Fruit fly (Drosophila melanogaster): ENCODE results near the gene CG6321.

Gene CG6321

DNA sequence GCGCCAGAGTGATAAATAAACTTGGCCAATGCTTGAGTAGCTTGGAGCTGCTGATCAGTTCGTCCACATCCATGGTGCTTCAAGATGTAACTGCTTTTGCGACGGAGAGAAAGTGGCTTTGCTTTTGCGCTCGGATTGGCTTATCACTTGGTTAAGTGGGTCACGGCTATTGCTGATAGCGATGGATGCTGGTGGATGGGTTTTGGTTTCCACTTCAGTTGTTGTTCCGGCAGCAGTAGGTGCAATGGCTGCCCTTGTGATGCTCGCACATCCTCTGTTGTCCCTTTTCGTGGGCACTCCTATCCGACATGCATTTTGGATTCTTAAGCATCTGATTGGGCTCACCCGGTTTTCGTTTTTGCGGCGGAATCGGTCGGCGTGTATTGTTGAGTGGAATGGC is 33.3 kb upstream of the CG6321 start:
- no peak for TF ChIP-seq usp (GFP tag; optimal IDR thresholded peaks at IDR 0.05)
- TF ChIP-seq br (GFP tag; optimal IDR thresholded peaks at IDR 0.05), result no peak
- TF ChIP-seq CG9705 (GFP tag; optimal IDR thresholded peaks at IDR 0.05), result no peak
- no peak for TF ChIP-seq Hr83 (GFP tag; optimal IDR thresholded peaks at IDR 0.05; ENCODE audit: poor library complexity, severe bottlenecking)
- no peak for TF ChIP-seq Vsx2 (GFP tag; optimal IDR thresholded peaks at IDR 0.05; ENCODE audit: partially characterized antibody)

DNA sequence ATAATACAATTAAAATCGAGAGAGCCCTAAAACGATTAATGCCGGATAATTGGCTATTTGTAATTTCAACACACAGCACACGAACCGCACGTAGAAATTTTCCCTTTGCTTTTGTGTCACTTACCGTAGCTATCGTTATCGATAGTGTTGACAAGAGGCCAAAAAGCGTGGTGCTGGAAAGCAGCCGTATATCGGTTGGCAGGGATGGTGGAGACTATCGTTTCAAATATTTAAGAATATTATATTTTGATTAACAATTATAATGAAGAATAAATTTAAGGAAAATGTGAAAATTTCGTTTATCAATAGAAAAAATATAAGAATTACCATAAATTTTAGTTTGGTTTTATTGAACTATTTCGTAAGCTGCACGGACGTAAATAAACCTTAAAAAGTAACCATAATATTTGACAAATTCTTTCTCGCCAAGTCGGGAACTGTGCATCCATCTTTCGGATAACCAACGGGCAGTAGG is 32.1 kb upstream of the CG6321 start, which contains the start of gene JIL-1:
Gene JIL-1 (minus strand): TSS at position 148 of the 475 bp plus-strand sequence.
- TF ChIP-seq foxo (GFP tag; optimal IDR thresholded peaks at IDR 0.05) (peak in 1 of 2 experiments; percentile 78), CG9705 (GFP tag; optimal IDR thresholded peaks at IDR 0.05) (peak; percentile 29), OdsH (GFP tag; optimal IDR thresholded peaks at IDR 0.05) (peak; percentile 20), sv (GFP tag; optimal IDR thresholded peaks at IDR 0.05) (peak; percentile 69), psq (GFP tag; optimal IDR thresholded peaks at IDR 0.05) (peak; percentile 75), jim (GFP tag; optimal IDR thresholded peaks at IDR 0.05) (peak; percentile 6), usp (GFP tag; optimal IDR thresholded peaks at IDR 0.05) (no peak), Dif (GFP tag; optimal IDR thresholded peaks at IDR 0.05; ENCODE audit: partially characterized antibody) (no peak), Jra (GFP tag; optimal IDR thresholded peaks at IDR 0.05) (peak; percentile 75), HLH106 (tag; optimal IDR thresholded peaks at IDR 0.05) (peak; percentile 68), h (GFP tag; optimal IDR thresholded peaks at IDR 0.05) (peak; percentile 77), GATAd (GFP tag; optimal IDR thresholded peaks at IDR 0.05) (peak; percentile 41), woc (GFP tag; optimal IDR thresholded peaks at IDR 0.05) (peak; percentile 76), fru (GFP tag; optimal IDR thresholded peaks at IDR 0.05) (peak; percentile 62), dl (GFP tag; optimal IDR thresholded peaks at IDR 0.05; ENCODE audit: insufficient read depth in 1 of 2, partially characterized antibody in 2 of 2) (no peak), Abd-B (GFP tag; optimal IDR thresholded peaks at IDR 0.05) (no peak), lola (GFP tag; optimal IDR thresholded peaks at IDR 0.05) (no peak), rgr (GFP tag; optimal IDR thresholded peaks at IDR 0.05) (peak; percentile 74), brk (GFP tag; optimal IDR thresholded peaks at IDR 0.05) (peak; percentile 69), Vsx2 (GFP tag; optimal IDR thresholded peaks at IDR 0.05; ENCODE audit: partially characterized antibody) (peak; percentile 25), CrebA (GFP tag; optimal IDR thresholded peaks at IDR 0.05; ENCODE audit: borderline replicate concordance) (no peak), N (GFP tag; optimal IDR thresholded peaks at IDR 0.05) (no peak), ey (GFP tag; optimal IDR thresholded peaks at IDR 0.05) (peak; percentile 51), Hr78 (GFP tag; optimal IDR thresholded peaks at IDR 0.05) (no peak), Dfd (GFP tag; optimal IDR thresholded peaks at IDR 0.05) (no peak), Rel (GFP tag; optimal IDR thresholded peaks at IDR 0.05) (peak; percentile 36), Rel (tag; optimal IDR thresholded peaks at IDR 0.05) (peak; percentile 32), dsf (GFP tag; optimal IDR thresholded peaks at IDR 0.05; ENCODE audit: borderline replicate concordance) (peak; percentile 60), Mio (GFP tag; optimal IDR thresholded peaks at IDR 0.05) (peak; percentile 0), dmrt93B (GFP tag; optimal IDR thresholded peaks at IDR 0.05) (no peak), br (GFP tag; optimal IDR thresholded peaks at IDR 0.05) (peak; percentile 66), Sp1 (GFP tag; optimal IDR thresholded peaks at IDR 0.05) (peak; percentile 56), Hnf4 (GFP tag; optimal IDR thresholded peaks at IDR 0.05) (peak; percentile 83), tai (GFP tag; optimal IDR thresholded peaks at IDR 0.05) (peak; percentile 40), Myc (optimal IDR thresholded peaks at IDR 0.05) (peak; percentile 2), pan (optimal IDR thresholded peaks at IDR 0.05) (no peak), sage (GFP tag; optimal IDR thresholded peaks at IDR 0.05) (peak; percentile 65), Hr83 (GFP tag; optimal IDR thresholded peaks at IDR 0.05; ENCODE audit: poor library complexity, severe bottlenecking) (peak; percentile 38), CG32264 (GFP tag; optimal IDR thresholded peaks at IDR 0.05) (no peak)

DNA sequence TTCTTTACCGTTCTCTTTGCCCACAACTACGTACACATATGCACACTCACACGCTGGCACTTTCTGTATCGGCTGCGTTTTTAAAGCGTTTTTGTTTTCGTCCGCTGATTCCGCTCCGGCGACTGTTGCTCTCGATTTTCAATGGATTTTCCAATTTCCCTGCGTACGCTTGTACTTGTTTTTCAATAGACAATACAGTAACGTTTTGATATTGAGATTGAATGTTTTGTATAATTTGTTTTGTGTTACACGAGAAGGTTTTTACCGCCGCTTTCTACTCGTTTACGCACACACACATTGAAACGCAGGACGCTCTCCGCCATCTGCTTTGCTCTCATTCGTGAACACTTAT is 31.6 kb upstream of the CG6321 start:
- TF ChIP-seq Dif (GFP tag; optimal IDR thresholded peaks at IDR 0.05; ENCODE audit: partially characterized antibody) (no peak), sage (GFP tag; optimal IDR thresholded peaks at IDR 0.05) (no peak), N (GFP tag; optimal IDR thresholded peaks at IDR 0.05) (peak; percentile 5), psq (GFP tag; optimal IDR thresholded peaks at IDR 0.05) (peak; percentile 94)
